Worm (Caenorhabditis elegans) whole organism, mixed stage, embryonic: Measurements from ENCODE around the gene egas-2.

Experiments used
- cnd-1 ChIP-seq: fragments of 200-800 bp; sonication (Bioruptor generic); optimal IDR thresholded peaks from 2 replicates; lab custom pipeline; 2018; ENCODE audit warnings: mild to moderate bottlenecking, missing genetic modification characterization, missing compliant biosample characterization
- elt-1 ChIP-seq: sonication (generic microtip); optimal IDR thresholded peaks from 2 replicates; lab custom pipeline; 2017; ENCODE audit warnings: missing genetic modification characterization, mild to moderate bottlenecking, missing compliant biosample characterization, antibody characterized with exemption, moderate library complexity, borderline replicate concordance; ENCODE audit not compliant: insufficient read depth
- lin-13 ChIP-seq: fragments of 150-350 bp; optimal IDR thresholded peaks from 2 replicates; lab custom pipeline; 2014; ENCODE audit warnings: missing biosample characterization, missing genetic modification characterization
- lsy-2 ChIP-seq: fragments of 150-350 bp; optimal IDR thresholded peaks from 2 replicates; lab custom pipeline; 2014; ENCODE audit warnings: missing biosample characterization, missing genetic modification characterization
- sem-2 ChIP-seq: fragments of 200-800 bp; sonication (Bioruptor generic); optimal IDR thresholded peaks from 2 replicates; lab custom pipeline; 2018; ENCODE audit warnings: mild to moderate bottlenecking, missing genetic modification characterization, missing compliant biosample characterization
- snpc-4 ChIP-seq: fragments of 150-350 bp; optimal IDR thresholded peaks from 2 replicates; lab custom pipeline; 2014; ENCODE audit warnings: missing biosample characterization, missing genetic modification characterization
- sptf-1 ChIP-seq: sonication (generic microtip); optimal IDR thresholded peaks from 2 replicates; lab custom pipeline; 2017; ENCODE audit warnings: mild to moderate bottlenecking, missing genetic modification characterization, moderate library complexity, missing compliant biosample characterization
- unc-120 ChIP-seq: sonication (generic microtip); optimal IDR thresholded peaks from 2 replicates; lab custom pipeline; 2017; ENCODE audit warnings: missing genetic modification characterization, missing compliant biosample characterization; ENCODE audit not compliant: poor library complexity, severe bottlenecking
- unc-39 ChIP-seq: fragments of 150-350 bp; optimal IDR thresholded peaks from 2 replicates; lab custom pipeline; 2014; ENCODE audit warnings: missing biosample characterization, missing genetic modification characterization
- unc-62 ChIP-seq: fragments of 150-350 bp; optimal IDR thresholded peaks from 2 replicates; lab custom pipeline; 2014; ENCODE audit warnings: missing biosample characterization, missing genetic modification reagents, missing genetic modification characterization
- ztf-11 ChIP-seq: fragments of 150-350 bp; optimal IDR thresholded peaks from 2 replicates; lab custom pipeline; 2014; ENCODE audit warnings: missing biosample characterization, missing genetic modification characterization

DNA sequence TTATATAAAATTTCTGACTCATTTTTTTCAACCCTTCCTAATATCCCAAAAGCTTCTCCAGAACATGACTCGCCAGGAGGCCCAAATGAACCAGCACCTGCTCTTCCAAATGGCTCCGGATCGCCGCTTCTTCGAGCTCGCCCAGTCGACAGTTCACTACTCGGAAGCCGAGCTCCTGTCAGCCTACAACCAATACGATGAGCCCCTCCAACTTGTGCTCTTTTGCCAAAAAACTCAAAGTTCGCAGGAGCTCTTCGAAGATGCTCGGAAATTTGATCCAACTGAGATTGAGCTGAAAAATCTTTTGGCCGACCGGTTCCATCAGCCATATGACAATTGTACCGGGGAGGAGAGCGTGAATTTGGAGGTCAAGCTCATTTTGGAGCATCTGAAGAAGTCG is 45.3 kb downstream of the egas-2 start:
- TF ChIP-seq elt-1 (tag; lab: Kevin White, UChicago) (no peak), unc-120 (tag; lab: Kevin White, UChicago) (no peak), lin-13 (no peak), ztf-11 (no peak), cnd-1 (no peak), snpc-4 (tag; lab: Kevin White, UChicago) (no peak), lsy-2 (no peak), unc-39 (tag; lab: Kevin White, UChicago) (no peak), unc-62 (no peak), sem-2 (GFP tag; lab: Kevin White, UChicago) (no peak), sptf-1 (no peak)
